Worm (Caenorhabditis elegans) whole organism, L1 larva: Measurements from ENCODE around the gene F48G7.12.

ENCODE experiments used
- C34B4.2 ChIP-seq: sonication (generic microtip); optimal IDR thresholded peaks from 2 replicates; lab custom pipeline; 2017; ENCODE audit warnings: mild to moderate bottlenecking, missing genetic modification characterization, missing compliant biosample characterization
- F16B12.6 ChIP-seq: fragments of 150-350 bp; optimal IDR thresholded peaks from 2 replicates; lab custom pipeline; 2014; ENCODE audit warnings: missing biosample characterization, missing genetic modification characterization
- Y116A8C.19 ChIP-seq: sonication (generic microtip); optimal IDR thresholded peaks from 2 replicates; lab custom pipeline; 2016; ENCODE audit warnings: missing compliant biosample characterization, missing genetic modification characterization, borderline replicate concordance
- blmp-1 ChIP-seq: fragments of 150-350 bp; optimal IDR thresholded peaks from 2 replicates; lab custom pipeline; 2014; ENCODE audit warnings: missing biosample characterization, missing genetic modification characterization
- ceh-63 ChIP-seq: fragments of 200-800 bp; sonication (Bioruptor generic); optimal IDR thresholded peaks from 2 replicates; lab custom pipeline; 2018; ENCODE audit warnings: mild to moderate bottlenecking, missing genetic modification characterization, missing compliant biosample characterization
- ceh-88 ChIP-seq: fragments of 200-800 bp; sonication (Bioruptor generic); IDR thresholded peaks from 2 replicates; pipeline ENCODE4 v1.3.6; 2022; ENCODE audit warnings: missing genetic modification characterization, missing compliant biosample characterization
- dpl-1 ChIP-seq, 3 experiments: fragments of 150-350 bp in 2 of 3; sonication (generic microtip) in 1 of 3; optimal IDR thresholded peaks; 2 replicates each; lab custom pipeline; 2014 to 2017; ENCODE audit warnings: missing biosample characterization in 3 of 3, missing genetic modification characterization in 3 of 3, missing genetic modification reagents in 3 of 3
- efl-1 ChIP-seq, 4 experiments: fragments of 150-350 bp; optimal IDR thresholded peaks in 3 of 4; peaks in 1 of 4; 1 replicate in 1 of 4; 2 replicates in 3 of 4; lab custom pipeline; 2014; ENCODE audit warnings: missing biosample characterization in 2 of 4, missing genetic modification characterization in 2 of 4, missing genetic modification reagents in 2 of 4
- efl-3 ChIP-seq: fragments of 200-800 bp; sonication (Bioruptor generic); optimal IDR thresholded peaks from 2 replicates; lab custom pipeline; 2018; ENCODE audit warnings: mild to moderate bottlenecking, missing genetic modification characterization, missing compliant biosample characterization
- hlh-4 ChIP-seq: sonication (generic microtip); optimal IDR thresholded peaks from 2 replicates; lab custom pipeline; 2016; ENCODE audit warnings: mild to moderate bottlenecking, missing genetic modification characterization, missing compliant biosample characterization
- hpl-2 ChIP-seq: fragments of 150-350 bp; optimal IDR thresholded peaks from 2 replicates; lab custom pipeline; 2014; ENCODE audit warnings: missing biosample characterization, missing genetic modification reagents, missing genetic modification characterization
- isw-1 ChIP-seq: fragments of 200-800 bp; sonication (Bioruptor generic); IDR thresholded peaks from 2 replicates; pipeline ENCODE4 v1.3.6; 2022; ENCODE audit warnings: missing genetic modification characterization, missing compliant biosample characterization
- jun-1 ChIP-seq: fragments of 150-350 bp; optimal IDR thresholded peaks from 2 replicates; lab custom pipeline; 2014; ENCODE audit warnings: missing biosample characterization, missing genetic modification reagents, missing genetic modification characterization
- lin-39 ChIP-seq: fragments of 150-350 bp; optimal IDR thresholded peaks from 2 replicates; lab custom pipeline; 2014; ENCODE audit warnings: missing biosample characterization, missing genetic modification reagents, missing genetic modification characterization
- lir-3 ChIP-seq: sonication (generic microtip); optimal IDR thresholded peaks from 2 replicates; lab custom pipeline; 2016; ENCODE audit warnings: mild to moderate bottlenecking, missing genetic modification characterization, moderate library complexity, missing compliant biosample characterization; ENCODE audit not compliant: poor library complexity
- mab-9 ChIP-seq: fragments of 200-800 bp; sonication (Bioruptor generic); IDR thresholded peaks from 2 replicates; pipeline ENCODE4 v1.3.6; 2022; ENCODE audit warnings: missing genetic modification reagents, missing genetic modification characterization, missing compliant biosample characterization
- mdl-1 ChIP-seq, 2 experiments: fragments of 150-350 bp; optimal IDR thresholded peaks; 2 replicates each; lab custom pipeline; 2014 to 2017; ENCODE audit warnings: missing biosample characterization in 2 of 2, missing genetic modification characterization in 2 of 2, inconsistent platforms in 1 of 2
- nhr-19 ChIP-seq: fragments of 200-800 bp; sonication (Bioruptor generic); conservative IDR thresholded peaks from 2 replicates; pipeline ENCODE4 v1.3.6; 2022; ENCODE audit warnings: missing genetic modification characterization, missing compliant biosample characterization
- nhr-20 ChIP-seq: sonication (generic microtip); optimal IDR thresholded peaks from 2 replicates; lab custom pipeline; 2016; ENCODE audit warnings: mild to moderate bottlenecking, missing genetic modification characterization, missing compliant biosample characterization
- nhr-28 ChIP-seq: fragments of 150-350 bp; optimal IDR thresholded peaks from 2 replicates; lab custom pipeline; 2014; ENCODE audit warnings: missing biosample characterization, missing genetic modification characterization
- nhr-47 ChIP-seq: sonication (generic microtip); optimal IDR thresholded peaks from 2 replicates; lab custom pipeline; 2016; ENCODE audit warnings: mild to moderate bottlenecking, missing genetic modification characterization, moderate library complexity, missing compliant biosample characterization
- nhr-85 ChIP-seq: sonication (generic microtip); peaks from one replicate; lab custom pipeline; 2016; ENCODE audit warnings: missing genetic modification characterization, inconsistent platforms, missing compliant biosample characterization
- skn-1 ChIP-seq: fragments of 150-350 bp; optimal IDR thresholded peaks from 2 replicates; lab custom pipeline; 2014; ENCODE audit warnings: missing biosample characterization, missing genetic modification characterization
- snpc-4 ChIP-seq: fragments of 150-350 bp; optimal IDR thresholded peaks from 2 replicates; lab custom pipeline; 2014; ENCODE audit warnings: missing biosample characterization, missing genetic modification characterization
- sox-4 ChIP-seq: sonication (generic microtip); optimal IDR thresholded peaks from 2 replicates; lab custom pipeline; 2016; ENCODE audit warnings: missing genetic modification characterization, missing compliant biosample characterization
- sup-37 ChIP-seq: fragments of 200-800 bp; sonication (Bioruptor generic); optimal IDR thresholded peaks from 2 replicates; lab custom pipeline; 2018; ENCODE audit warnings: mild to moderate bottlenecking, missing genetic modification characterization, missing compliant biosample characterization
- swsn-7 ChIP-seq: sonication (generic microtip); optimal IDR thresholded peaks from 2 replicates; lab custom pipeline; 2016; ENCODE audit warnings: missing genetic modification characterization, missing compliant biosample characterization
- tlp-1 ChIP-seq: fragments of 150-350 bp; optimal IDR thresholded peaks from 2 replicates; lab custom pipeline; 2014; ENCODE audit warnings: missing biosample characterization, missing genetic modification characterization
- unc-30 ChIP-seq: sonication (generic microtip); optimal IDR thresholded peaks from 2 replicates; lab custom pipeline; 2017; ENCODE audit warnings: missing biosample characterization, missing genetic modification characterization
- unc-86 ChIP-seq: sonication (generic microtip); optimal IDR thresholded peaks from 2 replicates; lab custom pipeline; 2016; ENCODE audit warnings: missing genetic modification characterization, missing compliant biosample characterization
- xbp-1 ChIP-seq: sonication (generic microtip); optimal IDR thresholded peaks from 2 replicates; lab custom pipeline; 2016; ENCODE audit warnings: missing genetic modification characterization, missing compliant biosample characterization
- ztf-4 ChIP-seq: fragments of 150-350 bp; optimal IDR thresholded peaks from 2 replicates; lab custom pipeline; 2014; ENCODE audit warnings: missing biosample characterization, missing genetic modification characterization

Gene F48G7.12

DNA sequence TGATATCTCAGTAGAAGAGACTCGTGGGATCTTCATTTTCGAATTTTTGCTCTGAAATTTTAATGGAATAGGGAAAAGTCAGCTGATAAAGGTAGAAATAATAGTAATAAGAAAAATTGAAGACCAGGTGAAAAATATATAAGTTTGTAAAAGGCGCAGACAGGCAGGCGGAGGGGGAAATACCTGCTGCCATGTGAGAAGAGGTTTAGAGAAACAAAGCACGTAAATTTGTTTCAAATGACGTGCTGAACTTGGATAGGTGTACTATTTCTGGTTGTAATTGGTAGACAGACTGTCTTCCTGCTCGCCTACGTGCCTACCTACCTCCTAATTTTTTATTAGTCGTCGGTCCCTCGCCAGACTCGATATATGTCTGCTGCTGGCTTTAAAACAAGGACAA, 21.4 kb upstream of the F48G7.12 start, which contains the start of gene nhr-180 (continued):
- TF ChIP-seq nhr-20 (tag; lab: Kevin White, UChicago) (peak; percentile 14), efl-3 (GFP tag; lab: Kevin White, UChicago) (no peak), skn-1 (tag; lab: Kevin White, UChicago) (peak; percentile 0), F16B12.6 (tag; lab: Kevin White, UChicago) (no peak), nhr-85 (tag; lab: Kevin White, UChicago) (no peak)

ce11 chrV:664337-664847, 18.4 kb upstream of the F48G7.12 start, which contains the start of the genes F31F4.11 and srh-266:
Gene F31F4.11 (minus strand): TSS chrV:664437.
Gene srh-266 (plus strand): TSS chrV:664797.
- TF ChIP-seq lir-3 (tag; lab: Kevin White, UChicago) (no peak), hlh-4 (peak; percentile 14)

DNA sequence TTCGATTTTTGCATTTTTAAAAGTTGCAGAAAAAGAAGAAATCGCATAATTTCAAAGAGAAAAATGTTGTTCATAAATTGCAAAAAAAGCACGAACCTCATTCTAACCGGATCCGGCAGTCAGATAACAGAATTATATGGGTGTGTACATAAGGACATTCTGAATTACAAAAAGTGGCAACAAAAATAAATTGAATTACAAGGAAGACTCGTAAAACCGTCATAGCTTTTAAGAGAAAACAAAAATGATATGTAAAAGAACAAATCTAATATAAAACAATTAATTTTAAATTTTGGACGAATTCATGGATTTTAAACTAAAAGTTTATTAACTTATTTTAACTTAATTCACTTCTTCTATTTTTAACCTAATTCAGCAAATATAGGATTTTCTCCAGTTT, 14.2 kb upstream of the F48G7.12 start, which contains the start of gene F31F4.17:
F31F4.17 (minus strand) TSS at position 101 of the 400 bp plus-strand sequence.
- TF ChIP-seq sup-37 (GFP tag; lab: Kevin White, UChicago), result no peak
- TF ChIP-seq sox-4 (tag; lab: Kevin White, UChicago), result no peak
- TF ChIP-seq dpl-1 (GFP tag; optimal IDR thresholded peaks at IDR 0.05; lab: Kevin White, UChicago), result no peak
- TF ChIP-seq blmp-1 (tag; lab: Kevin White, UChicago), result no peak
- no peak for TF ChIP-seq unc-30
- no peak for TF ChIP-seq tlp-1 (tag; lab: Kevin White, UChicago)
- no peak for TF ChIP-seq C34B4.2 (tag; lab: Kevin White, UChicago)
- TF ChIP-seq mab-9 (GFP tag; lab: Robert Waterston, UW), result no peak
- TF ChIP-seq mdl-1 (tag; optimal IDR thresholded peaks at IDR 0.05; lab: Kevin White, UChicago), result no peak
- no peak for TF ChIP-seq isw-1
- no peak for TF ChIP-seq Y116A8C.19 (tag; lab: Kevin White, UChicago)
- no peak for TF ChIP-seq jun-1 (tag; lab: Kevin White, UChicago)

ce11 chrV:657678-658077, 11.6 kb upstream of the F48G7.12 start, which contains the start of gene srh-246:
Gene srh-246 (minus strand): TSS chrV:657778.
- TF ChIP-seq nhr-19 (no peak), nhr-47 (no peak)
- TF ChIP-seq, all 84 proteins: peak for 0

- TF ChIP-seq ztf-4 (tag; lab: Kevin White, UChicago), result no peak
- no peak for TF ChIP-seq lin-39
- no peak for TF ChIP-seq snpc-4 (tag; lab: Kevin White, UChicago)
- TF ChIP-seq unc-30, result no peak
- no peak for TF ChIP-seq hpl-2 (GFP tag; lab: Kevin White, UChicago)
- no peak for TF ChIP-seq efl-1 (optimal IDR thresholded peaks at IDR 0.05; lab: Kevin White, UChicago)
- TF ChIP-seq efl-1 (GFP tag; optimal IDR thresholded peaks at IDR 0.05 in 1 of 2; lab: Kevin White, UChicago), result no peak
- TF ChIP-seq C34B4.2 (tag; lab: Kevin White, UChicago), result no peak
- no peak for TF ChIP-seq nhr-28 (tag; lab: Kevin White, UChicago)
- TF ChIP-seq ceh-63 (GFP tag; lab: Kevin White, UChicago), result no peak
- no peak for TF ChIP-seq sup-37 (GFP tag; lab: Kevin White, UChicago)
- no peak for TF ChIP-seq ceh-88 (GFP tag; lab: Robert Waterston, UW)
These were observed 9.8 kb upstream of the F48G7.12 start, which contains the start of gene srh-245 for ce11 chrV:655823-656222. Gene srh-245 (minus strand): TSS chrV:655923.

DNA sequence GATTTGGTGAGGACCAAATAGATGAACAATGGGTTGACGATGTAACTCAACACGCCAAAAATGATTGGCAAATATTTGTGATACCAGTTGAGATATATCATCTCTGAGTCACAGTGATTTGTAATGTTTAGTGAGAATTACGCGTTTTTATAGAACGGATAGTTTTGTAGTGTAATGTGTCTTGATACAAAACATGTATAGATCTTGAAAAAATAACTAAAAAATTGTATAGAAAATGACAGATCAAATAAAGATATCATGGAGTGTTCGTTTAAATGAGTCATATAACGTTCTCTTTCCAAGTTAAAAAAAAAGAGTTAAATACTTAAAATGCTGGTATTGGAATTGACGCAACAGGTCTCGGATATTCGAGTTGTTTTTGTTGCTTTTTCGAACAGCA, 8.4 kb upstream of the F48G7.12 start, which contains the start of gene srj-6:
srj-6 (minus strand) TSS at position 101 of the 400 bp plus-strand sequence.
- TF ChIP-seq jun-1 (tag; lab: Kevin White, UChicago), result no peak
- TF ChIP-seq Y116A8C.19 (tag; lab: Kevin White, UChicago), result no peak
- no peak for TF ChIP-seq swsn-7
- no peak for TF ChIP-seq xbp-1
- TF ChIP-seq unc-86 (tag; lab: Kevin White, UChicago), result no peak
- TF ChIP-seq mab-9 (GFP tag; lab: Robert Waterston, UW), result no peak
- no peak for TF ChIP-seq hlh-4
